Worm (Caenorhabditis elegans) whole organism, L3 larva: ENCODE data around the gene fbxa-65.

Experiments used
- aly-2 ChIP-seq: fragments of 150-350 bp; optimal IDR thresholded peaks from 2 replicates; lab custom pipeline; 2014; ENCODE audit warnings: missing biosample characterization, missing genetic modification characterization
- fkh-10 ChIP-seq: sonication (generic microtip); optimal IDR thresholded peaks from 2 replicates; lab custom pipeline; 2017; ENCODE audit warnings: missing biosample characterization, missing genetic modification reagents, missing genetic modification characterization
- fos-1 ChIP-seq: fragments of 150-350 bp; optimal IDR thresholded peaks from 2 replicates; lab custom pipeline; 2014; ENCODE audit warnings: missing biosample characterization, missing genetic modification characterization
- nhr-12 ChIP-seq: fragments of 150-350 bp; optimal IDR thresholded peaks from 2 replicates; lab custom pipeline; 2014; ENCODE audit warnings: missing biosample characterization, missing genetic modification characterization
- sea-2 ChIP-seq: fragments of 150-350 bp; sonication (generic microtip); optimal IDR thresholded peaks from 4 replicates; lab custom pipeline; 2014; ENCODE audit warnings: missing biosample characterization, missing genetic modification reagents, missing genetic modification characterization
- skn-1 ChIP-seq: fragments of 150-350 bp; optimal IDR thresholded peaks from 2 replicates; lab custom pipeline; 2014; ENCODE audit warnings: missing biosample characterization, missing genetic modification characterization
- unc-62 ChIP-seq: fragments of 150-350 bp; sonication (generic microtip); optimal IDR thresholded peaks from 4 replicates; lab custom pipeline; 2014; ENCODE audit warnings: missing biosample characterization, missing genetic modification reagents, missing genetic modification characterization
- ztf-11 ChIP-seq: fragments of 150-350 bp; optimal IDR thresholded peaks from 2 replicates; lab custom pipeline; 2014; ENCODE audit warnings: missing biosample characterization, missing genetic modification characterization

DNA sequence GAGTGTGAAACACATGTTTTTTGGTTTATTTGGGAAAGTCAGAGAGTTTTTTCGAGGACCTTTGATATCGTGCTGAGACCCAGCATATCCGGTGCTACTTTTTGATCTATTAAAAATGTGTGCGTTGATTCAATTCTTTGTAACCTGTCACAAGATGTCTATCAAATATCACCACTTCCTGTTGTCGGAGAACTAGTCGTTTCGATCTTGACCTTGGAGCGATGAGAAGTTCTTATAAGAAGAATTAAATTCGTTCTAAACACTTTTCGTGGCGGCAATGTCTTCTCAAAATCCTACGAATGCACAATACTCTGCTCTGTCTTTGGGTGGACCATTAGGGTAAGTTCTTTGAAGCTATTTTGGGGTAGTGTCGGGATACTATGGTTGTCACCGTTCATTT lies 30.2 kb downstream of the fbxa-65 start, which contains the start of gene F35F10.1:
- no peak for TF ChIP-seq fkh-10
- no peak for TF ChIP-seq fos-1
- no peak for TF ChIP-seq ztf-11 (tag; lab: Kevin White, UChicago)
- no peak for TF ChIP-seq unc-62
- TF ChIP-seq nhr-12 (tag; lab: Kevin White, UChicago) = no peak
- no peak for TF ChIP-seq aly-2 (tag; lab: Kevin White, UChicago)
- no peak for TF ChIP-seq skn-1 (tag; lab: Kevin White, UChicago)
- TF ChIP-seq sea-2 = no peak
